Worm (Caenorhabditis elegans): ENCODE measurements around the gene dph-5.

DNA sequence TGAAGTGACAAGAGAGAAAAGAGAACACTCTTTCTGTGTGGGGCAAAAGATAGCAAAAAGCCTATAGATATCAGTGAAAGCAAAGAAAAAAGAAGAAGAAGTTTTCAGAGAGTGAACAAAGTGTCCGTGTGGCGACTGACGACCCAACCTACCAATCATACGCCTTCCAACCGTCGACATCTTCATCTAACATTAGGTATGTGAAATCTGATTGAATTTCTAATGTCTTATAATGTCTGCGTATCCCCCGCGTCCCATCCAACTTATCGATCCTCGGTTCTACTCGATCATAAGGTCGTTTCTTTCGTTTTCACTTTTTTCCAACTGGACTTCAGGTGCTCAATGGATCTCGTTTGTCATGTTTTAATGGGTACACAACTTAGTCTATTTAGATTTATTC lies 42.7 kb upstream of the dph-5 start:
- TF ChIP-seq blmp-1 (tag; optimal IDR thresholded peaks at IDR 0.05; ENCODE audit: insufficient read depth) (peak; percentile 92), mdl-1 (tag; optimal IDR thresholded peaks at IDR 0.05) (no peak), ztf-11 (tag; optimal IDR thresholded peaks at IDR 0.05) (no peak), lin-13 (GFP tag; optimal IDR thresholded peaks at IDR 0.05) (no peak), skn-1 (tag; optimal IDR thresholded peaks at IDR 0.05) (no peak), elt-3 (tag; optimal IDR thresholded peaks at IDR 0.05) (no peak), snpc-4 (tag; optimal IDR thresholded peaks at IDR 0.05) (no peak), nhr-25 (tag; optimal IDR thresholded peaks at IDR 0.05) (peak; percentile 61), dmd-4 (tag; optimal IDR thresholded peaks at IDR 0.05) (no peak), nhr-237 (tag; optimal IDR thresholded peaks at IDR 0.05) (no peak), lsy-2 (tag; optimal IDR thresholded peaks at IDR 0.05) (no peak), R02D3.7 (tag; optimal IDR thresholded peaks at IDR 0.05) (no peak), unc-39 (tag; optimal IDR thresholded peaks at IDR 0.05) (no peak), ztf-4 (tag; optimal IDR thresholded peaks at IDR 0.05) (no peak)
